Fruit fly (Drosophila melanogaster) whole organism, pupa: Measurements from ENCODE around the gene CG7294.

ENCODE experiments used
- CG8301 ChIP-seq: fragments of 200-800 bp; sonication (Bioruptor generic); optimal IDR thresholded peaks from 2 replicates; lab custom pipeline; 2018; ENCODE audit warnings: missing biosample characterization, mild to moderate bottlenecking, missing genetic modification characterization
- rn ChIP-seq: fragments of 200-800 bp; sonication (Bioruptor generic); IDR thresholded peaks from 2 replicates; pipeline ENCODE4 v1.3.6; 2022; ENCODE audit warnings: missing biosample characterization, missing genetic modification characterization

dm6 chr2L:10681602-10682001 lies 7.5 kb downstream of the CG7294 start, which contains the start of gene CG17107:
- TF ChIP-seq CG8301 (tag; lab: Kevin White, UChicago) (no peak), rn (GFP tag; lab: Robert Waterston, UW) (no peak)
